Worm (Caenorhabditis elegans): ENCODE data around the gene nhr-274.

nhr-274 gene

DNA sequence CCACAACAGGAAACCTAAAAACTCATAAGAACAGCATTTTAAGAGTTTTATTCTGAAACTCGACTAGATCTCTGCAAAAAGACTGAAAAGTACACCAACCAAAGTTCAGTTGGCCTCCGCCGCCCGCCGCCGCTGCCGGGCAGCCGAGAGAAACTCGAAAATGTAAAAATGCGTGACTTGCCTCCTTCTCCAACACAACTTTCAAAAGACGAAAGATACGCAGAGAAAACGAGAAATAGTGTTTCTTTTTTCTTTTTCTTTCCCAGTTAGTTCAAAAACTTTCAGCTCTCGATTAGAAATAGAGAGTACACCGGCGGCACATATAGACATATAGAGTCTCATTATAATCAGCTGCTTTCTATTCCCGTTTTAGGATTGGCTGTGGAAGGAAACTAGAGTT lies 4.7 kb upstream of the nhr-274 start (continued):
- TF ChIP-seq ceh-82 (tag; optimal IDR thresholded peaks at IDR 0.05), result peak in 1 of 3 experiments; percentile 65
- no peak for TF ChIP-seq elt-3 (tag; optimal IDR thresholded peaks at IDR 0.05)
- no peak for TF ChIP-seq ceh-63 (GFP tag; optimal IDR thresholded peaks at IDR 0.05)
- TF ChIP-seq nhr-19 (GFP tag; conservative IDR thresholded peaks at IDR 0.05), result 0 out of 2 replicates have a peak, but pooled peaks have one; percentile 9
- TF ChIP-seq lsy-2 (tag; optimal IDR thresholded peaks at IDR 0.05), result peak in 1 of 2 experiments; percentile 60
- no peak for TF ChIP-seq fkh-10 (GFP tag; optimal IDR thresholded peaks at IDR 0.05)
- no peak for TF ChIP-seq mef-2 (tag; optimal IDR thresholded peaks at IDR 0.05)
- TF ChIP-seq nhr-71 (tag; optimal IDR thresholded peaks at IDR 0.05), result peak; percentile 54
- TF ChIP-seq pqm-1 (tag; optimal IDR thresholded peaks at IDR 0.05), result no peak
- no peak for TF ChIP-seq lin-39 (tag; optimal IDR thresholded peaks at IDR 0.05)
- no peak for TF ChIP-seq egl-27 (tag; optimal IDR thresholded peaks at IDR 0.05)
- TF ChIP-seq fos-1 (tag; optimal IDR thresholded peaks at IDR 0.05), result no peak
- no peak for TF ChIP-seq ceh-88 (GFP tag; IDR thresholded peaks at IDR 0.05)
- peak; percentile 54 for TF ChIP-seq nhr-20 (tag; optimal IDR thresholded peaks at IDR 0.05)
- no peak for TF ChIP-seq nhr-237 (tag; optimal IDR thresholded peaks at IDR 0.05)
- no peak for TF ChIP-seq dsc-1 (tag; optimal IDR thresholded peaks at IDR 0.05)
- TF ChIP-seq zag-1 (tag; optimal IDR thresholded peaks at IDR 0.05), result no peak
- no peak for TF ChIP-seq xbp-1 (tag; optimal IDR thresholded peaks at IDR 0.05)
- TF ChIP-seq egl-13 (tag; optimal IDR thresholded peaks at IDR 0.05), result no peak
- TF ChIP-seq lin-13 (GFP tag; optimal IDR thresholded peaks at IDR 0.05), result no peak
- no peak for TF ChIP-seq aha-1 (tag; optimal IDR thresholded peaks at IDR 0.05)
- no peak for TF ChIP-seq irx-1 (tag; optimal IDR thresholded peaks at IDR 0.05)
- TF ChIP-seq lin-35 (GFP tag; optimal IDR thresholded peaks at IDR 0.05), result peak; percentile 22 to 49
- TF ChIP-seq isw-1 (GFP tag; IDR thresholded peaks at IDR 0.05), result no peak
- no peak for TF ChIP-seq F16B12.6 (tag; optimal IDR thresholded peaks at IDR 0.05)
- no peak for TF ChIP-seq unc-130 (tag; optimal IDR thresholded peaks at IDR 0.05)
- no peak for TF ChIP-seq sup-37 (GFP tag; optimal IDR thresholded peaks at IDR 0.05)
- TF ChIP-seq snu-23 (GFP tag; optimal IDR thresholded peaks at IDR 0.05), result peak; percentile 50
- TF ChIP-seq lir-3 (tag; optimal IDR thresholded peaks at IDR 0.05; ENCODE audit: poor library complexity), result no peak
- TF ChIP-seq ets-5 (GFP tag; IDR thresholded peaks at IDR 0.05), result no peak
- TF ChIP-seq unc-86 (tag; optimal IDR thresholded peaks at IDR 0.05), result peak; percentile 11
- no peak for TF ChIP-seq sptf-1 (tag; optimal IDR thresholded peaks at IDR 0.05)
- TF ChIP-seq nhr-11 (tag; optimal IDR thresholded peaks at IDR 0.05), result no peak
- TF ChIP-seq rnt-1 (tag; optimal IDR thresholded peaks at IDR 0.05), result no peak
- TF ChIP-seq C04F5.9 (tag; optimal IDR thresholded peaks at IDR 0.05), result no peak
- no peak for TF ChIP-seq nhr-12 (tag; optimal IDR thresholded peaks at IDR 0.05)
- no peak for TF ChIP-seq tlp-1 (tag; optimal IDR thresholded peaks at IDR 0.05)
- no peak for TF ChIP-seq grh-1 (GFP tag; IDR thresholded peaks at IDR 0.05)
- TF ChIP-seq skn-1 (tag; optimal IDR thresholded peaks at IDR 0.05), result peak; percentile 49
- TF ChIP-seq efl-3 (GFP tag; optimal IDR thresholded peaks at IDR 0.05), result no peak
- no peak for TF ChIP-seq ztf-11 (tag; optimal IDR thresholded peaks at IDR 0.05)
- peak; percentile 24 for TF ChIP-seq elt-2 (tag; optimal IDR thresholded peaks at IDR 0.05)
- no peak for TF ChIP-seq zip-4 (GFP tag; optimal IDR thresholded peaks at IDR 0.05)
- no peak for TF ChIP-seq Y116A8C.19 (tag; optimal IDR thresholded peaks at IDR 0.05; ENCODE audit: borderline replicate concordance)
- TF ChIP-seq nhr-47 (tag; optimal IDR thresholded peaks at IDR 0.05), result peak; percentile 47
- TF ChIP-seq ztf-4 (tag; optimal IDR thresholded peaks at IDR 0.05), result no peak
- TF ChIP-seq pax-3 (tag; optimal IDR thresholded peaks at IDR 0.05), result no peak
- TF ChIP-seq dpl-1 (GFP tag; optimal IDR thresholded peaks at IDR 0.05), result peak in 1 of 3 experiments; percentile 25
- TF ChIP-seq unc-62 (GFP tag; optimal IDR thresholded peaks at IDR 0.05), result no peak
- TF ChIP-seq ceh-90 (tag; optimal IDR thresholded peaks at IDR 0.05), result no peak
- TF ChIP-seq ama-1 (optimal IDR thresholded peaks at IDR 0.05), result no peak
- TF ChIP-seq vab-15 (tag; optimal IDR thresholded peaks at IDR 0.05), result no peak
- TF ChIP-seq unc-30 (tag; optimal IDR thresholded peaks at IDR 0.05), result no peak
- TF ChIP-seq nhr-77 (tag; optimal IDR thresholded peaks at IDR 0.05), result no peak
